Worm (Caenorhabditis elegans) whole organism, L4 larva: ENCODE measurements around the gene Y54F10AM.8.

Source experiments
- D1046.2 ChIP-seq: fragments of 200-800 bp; sonication (Bioruptor generic); IDR thresholded peaks from 2 replicates; pipeline ENCODE4 v1.3.6; 2022; ENCODE audit warnings: missing genetic modification characterization, missing compliant biosample characterization
- F10B5.3 ChIP-seq: sonication (generic microtip); optimal IDR thresholded peaks from 2 replicates; lab custom pipeline; 2016; ENCODE audit warnings: mild to moderate bottlenecking, missing genetic modification characterization, missing compliant biosample characterization
- F37D6.2 ChIP-seq: sonication (generic microtip); optimal IDR thresholded peaks from 2 replicates; lab custom pipeline; 2016; ENCODE audit warnings: mild to moderate bottlenecking, missing genetic modification characterization, missing compliant biosample characterization
- F44E2.7 ChIP-seq: fragments of 200-800 bp; sonication (Bioruptor generic); IDR thresholded peaks from 2 replicates; pipeline ENCODE4 v2.1.2; 2022; ENCODE audit warnings: missing genetic modification characterization, missing compliant biosample characterization
- F49E8.2 ChIP-seq: sonication (generic microtip); optimal IDR thresholded peaks from 2 replicates; lab custom pipeline; 2016; ENCODE audit warnings: missing compliant biosample characterization, mild to moderate bottlenecking, missing genetic modification characterization, borderline replicate concordance
- T26A8.4 ChIP-seq: fragments of 200-800 bp; sonication (Bioruptor generic); IDR thresholded peaks from 2 replicates; pipeline ENCODE4 v1.3.6; 2022; ENCODE audit warnings: missing genetic modification characterization, missing compliant biosample characterization
- Y48G9A.11 ChIP-seq: fragments of 200-800 bp; sonication (Bioruptor generic); IDR thresholded peaks from 2 replicates; pipeline ENCODE4 v1.3.6; 2022; ENCODE audit warnings: missing genetic modification reagents, missing genetic modification characterization, missing compliant biosample characterization
- aha-1 ChIP-seq: fragments of 150-350 bp; peaks from one replicate; lab custom pipeline; 2014; ENCODE audit warnings: missing biosample characterization, missing genetic modification characterization
- ama-1 ChIP-seq: fragments of 150-350 bp; optimal IDR thresholded peaks from 2 replicates; lab custom pipeline; 2014; ENCODE audit warnings: inconsistent platforms, mixed read lengths
- ceh-32 ChIP-seq: sonication (generic microtip); optimal IDR thresholded peaks from 2 replicates; lab custom pipeline; 2016; ENCODE audit warnings: mild to moderate bottlenecking, missing genetic modification characterization, missing compliant biosample characterization; ENCODE audit not compliant: poor library complexity
- ces-1 ChIP-seq: fragments of 150-350 bp; sonication (generic microtip); optimal IDR thresholded peaks from 4 replicates; lab custom pipeline; 2014; ENCODE audit warnings: missing biosample characterization, missing genetic modification reagents, missing genetic modification characterization
- daf-16 ChIP-seq, 3 experiments: sonication (generic microtip); optimal IDR thresholded peaks; 2 replicates each; lab custom pipeline; 2016 to 2017; ENCODE audit warnings: missing genetic modification characterization in 3 of 3, missing genetic modification reagents in 3 of 3, mild to moderate bottlenecking in 2 of 3, missing compliant biosample characterization in 2 of 3, missing biosample characterization in 1 of 3, moderate library complexity in 1 of 3
- daf-19 ChIP-seq: fragments of 200-800 bp; sonication (Bioruptor generic); conservative IDR thresholded peaks from 2 replicates; pipeline ENCODE4 v1.3.6; 2022; ENCODE audit warnings: missing genetic modification characterization, missing compliant biosample characterization
- dpl-1 ChIP-seq: fragments of 150-350 bp; optimal IDR thresholded peaks from 2 replicates; lab custom pipeline; 2014; ENCODE audit warnings: missing biosample characterization, missing genetic modification reagents, missing genetic modification characterization
- egl-43 ChIP-seq: fragments of 200-800 bp; sonication (Bioruptor generic); IDR thresholded peaks from 2 replicates; pipeline ENCODE4 v1.3.6; 2022; ENCODE audit warnings: missing genetic modification reagents, missing genetic modification characterization, missing compliant biosample characterization
- fkh-10 ChIP-seq: fragments of 150-350 bp; optimal IDR thresholded peaks from 2 replicates; lab custom pipeline; 2014; ENCODE audit warnings: missing biosample characterization, missing genetic modification reagents, missing genetic modification characterization
- lin-1 ChIP-seq: fragments of 200-800 bp; sonication (Bioruptor generic); IDR thresholded peaks from 2 replicates; pipeline ENCODE4 v1.3.6; 2022; ENCODE audit warnings: missing genetic modification reagents, missing genetic modification characterization, missing compliant biosample characterization
- lin-15B ChIP-seq: fragments of 150-350 bp; sonication (generic microtip); optimal IDR thresholded peaks from 3 replicates; lab custom pipeline; 2014; ENCODE audit warnings: missing biosample characterization, missing genetic modification characterization
- lin-39 ChIP-seq: fragments of 150-350 bp; optimal IDR thresholded peaks from 2 replicates; lab custom pipeline; 2014; ENCODE audit warnings: missing biosample characterization, missing genetic modification reagents, missing genetic modification characterization
- lir-3 ChIP-seq: sonication (generic microtip); optimal IDR thresholded peaks from 2 replicates; lab custom pipeline; 2016; ENCODE audit warnings: mild to moderate bottlenecking, missing genetic modification characterization, missing compliant biosample characterization
- lsy-2 ChIP-seq, 2 experiments: fragments of 150-350 bp in 1 of 2; sonication (generic microtip) in 1 of 2; optimal IDR thresholded peaks; 2 replicates each; lab custom pipeline; 2014 to 2017; ENCODE audit warnings: missing biosample characterization in 2 of 2, missing genetic modification characterization in 2 of 2
- madf-9 ChIP-seq: fragments of 200-800 bp; sonication (Bioruptor generic); conservative IDR thresholded peaks from 2 replicates; pipeline ENCODE4 v1.3.6; 2022; ENCODE audit warnings: missing genetic modification reagents, missing genetic modification characterization, missing compliant biosample characterization
- mes-2 ChIP-seq: sonication (generic microtip); optimal IDR thresholded peaks from 2 replicates; lab custom pipeline; 2016; ENCODE audit warnings: missing genotype, mild to moderate bottlenecking, missing genetic modification characterization, missing compliant biosample characterization; ENCODE audit not compliant: poor library complexity, severe bottlenecking
- nhr-102 ChIP-seq: sonication (generic microtip); optimal IDR thresholded peaks from 2 replicates; lab custom pipeline; 2016; ENCODE audit warnings: mild to moderate bottlenecking, missing genetic modification characterization, moderate library complexity, missing compliant biosample characterization
- nhr-237 ChIP-seq: sonication (generic microtip); optimal IDR thresholded peaks from 2 replicates; lab custom pipeline; 2017; ENCODE audit warnings: missing biosample characterization, missing genetic modification characterization
- nhr-28 ChIP-seq: fragments of 150-350 bp; optimal IDR thresholded peaks from 2 replicates; lab custom pipeline; 2014; ENCODE audit warnings: missing biosample characterization, missing genetic modification characterization
- nhr-41 ChIP-seq: fragments of 200-800 bp; sonication (Bioruptor generic); IDR thresholded peaks from 2 replicates; pipeline ENCODE4 v1.3.6; 2022; ENCODE audit warnings: missing genetic modification reagents, missing genetic modification characterization, missing compliant biosample characterization
- nhr-76 ChIP-seq: fragments of 150-350 bp; optimal IDR thresholded peaks from 2 replicates; lab custom pipeline; 2014; ENCODE audit warnings: missing biosample characterization, missing genetic modification characterization
- php-3 ChIP-seq: fragments of 200-800 bp; sonication (Bioruptor generic); IDR thresholded peaks from 2 replicates; pipeline ENCODE4 v1.3.6; 2022; ENCODE audit warnings: missing genetic modification reagents, missing genetic modification characterization, missing compliant biosample characterization
- rbr-2 ChIP-seq: sonication (generic microtip); optimal IDR thresholded peaks from 2 replicates; lab custom pipeline; 2016; ENCODE audit warnings: missing genotype, missing genetic modification characterization, missing compliant biosample characterization
- skn-1 ChIP-seq: fragments of 150-350 bp; optimal IDR thresholded peaks from 2 replicates; lab custom pipeline; 2014; ENCODE audit warnings: missing biosample characterization, missing genetic modification characterization
- snpc-1.2 ChIP-seq: fragments of 200-800 bp; sonication (Bioruptor generic); IDR thresholded peaks from 2 replicates; pipeline ENCODE4 v1.3.6; 2022; ENCODE audit warnings: missing genetic modification reagents, missing genetic modification characterization, missing compliant biosample characterization
- spr-1 ChIP-seq: sonication (generic microtip); optimal IDR thresholded peaks from 2 replicates; lab custom pipeline; 2016; ENCODE audit warnings: mild to moderate bottlenecking, missing genetic modification characterization, missing compliant biosample characterization
- unc-39 ChIP-seq: sonication (generic microtip); optimal IDR thresholded peaks from 2 replicates; lab custom pipeline; 2017; ENCODE audit warnings: missing biosample characterization, missing genetic modification characterization
- unc-62 ChIP-seq, 3 experiments: fragments of 150-350 bp in 1 of 3; sonication (generic microtip); optimal IDR thresholded peaks in 2 of 3; peaks in 1 of 3; 1 replicate in 1 of 3; 2 replicates in 2 of 3; lab custom pipeline; 2014 to 2017; ENCODE audit warnings: missing biosample characterization in 3 of 3, missing genetic modification characterization in 3 of 3, missing genetic modification reagents in 3 of 3, missing genotype in 1 of 3
- ztf-11 ChIP-seq: fragments of 150-350 bp; optimal IDR thresholded peaks from 2 replicates; lab custom pipeline; 2014; ENCODE audit warnings: missing biosample characterization, missing genetic modification characterization

Gene Y54F10AM.8

DNA sequence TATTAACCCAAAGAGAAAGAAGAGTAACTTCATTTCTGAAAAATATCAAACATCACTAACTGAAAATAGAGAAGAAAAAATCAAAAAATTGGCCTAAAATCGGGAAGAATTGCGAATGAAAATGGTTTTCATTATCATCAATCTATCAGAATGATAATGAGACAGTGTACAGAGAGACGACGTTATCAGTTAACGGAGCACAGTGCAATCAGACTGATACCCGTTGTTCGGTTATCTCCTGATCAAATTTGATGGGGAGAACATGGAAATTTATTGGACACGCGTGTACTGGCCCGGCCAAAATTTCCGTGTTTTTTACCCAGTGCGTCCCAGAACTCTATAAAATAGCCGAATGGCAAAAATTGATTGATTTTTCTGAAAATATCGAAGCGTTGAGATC lies at the start of gene Y54F10AM.8 (continued):
- no peak for TF ChIP-seq F44E2.7 (GFP tag; lab: Robert Waterston, UW)
- TF ChIP-seq nhr-41 (GFP tag; lab: Robert Waterston, UW): no peak
- no peak for TF ChIP-seq snpc-1.2 (GFP tag; lab: Robert Waterston, UW)
- TF ChIP-seq lin-15B (tag; lab: Kevin White, UChicago): no peak
- TF ChIP-seq daf-16 (GFP tag; optimal IDR thresholded peaks at IDR 0.05; lab: Kevin White, UChicago): no peak
- TF ChIP-seq daf-16 (tag; optimal IDR thresholded peaks at IDR 0.05; lab: Kevin White, UChicago): peak; percentile 54
- TF ChIP-seq ceh-32: no peak
- TF ChIP-seq lir-3 (tag; lab: Kevin White, UChicago): no peak
- TF ChIP-seq nhr-28: peak; percentile 89
- TF ChIP-seq lin-1 (GFP tag; lab: Robert Waterston, UW): no peak
- no peak for TF ChIP-seq F49E8.2 (tag; lab: Kevin White, UChicago)

DNA sequence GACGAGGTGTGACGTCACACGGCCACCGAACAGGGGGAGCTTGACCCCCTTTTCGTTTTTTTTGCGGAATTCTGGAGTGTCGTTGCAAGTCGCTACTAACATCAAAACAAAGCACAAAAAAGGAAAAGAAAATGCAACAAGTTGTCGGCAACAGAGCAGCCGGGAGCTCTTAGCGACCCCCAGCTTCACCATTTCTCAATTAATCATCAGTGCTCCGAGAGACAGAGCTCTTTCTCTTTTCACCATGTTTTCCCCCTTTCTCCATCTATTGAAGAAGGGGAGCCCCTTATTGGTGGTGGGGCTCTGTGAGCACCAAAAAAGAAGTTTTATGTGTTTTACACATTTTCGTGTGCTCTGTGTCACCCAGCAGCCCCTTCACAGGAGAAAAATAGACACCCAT lies 45.8 kb upstream of the Y54F10AM.8 start:
- TF ChIP-seq F37D6.2 (tag; lab: Kevin White, UChicago) (no peak), T26A8.4 (GFP tag; lab: Robert Waterston, UW) (no peak), ztf-11 (tag; lab: Kevin White, UChicago) (no peak), fkh-10 (GFP tag; lab: Kevin White, UChicago) (no peak), aha-1 (tag; lab: Kevin White, UChicago) (no peak), F10B5.3 (tag; lab: Kevin White, UChicago) (no peak), nhr-28 (no peak), lsy-2 (tag; optimal IDR thresholded peaks at IDR 0.05; lab: Kevin White, UChicago) (no peak), mes-2 (tag; lab: Kevin White, UChicago) (no peak), lin-39 (tag; lab: Kevin White, UChicago) (no peak), nhr-76 (no peak), F44E2.7 (GFP tag; lab: Robert Waterston, UW) (no peak)

DNA sequence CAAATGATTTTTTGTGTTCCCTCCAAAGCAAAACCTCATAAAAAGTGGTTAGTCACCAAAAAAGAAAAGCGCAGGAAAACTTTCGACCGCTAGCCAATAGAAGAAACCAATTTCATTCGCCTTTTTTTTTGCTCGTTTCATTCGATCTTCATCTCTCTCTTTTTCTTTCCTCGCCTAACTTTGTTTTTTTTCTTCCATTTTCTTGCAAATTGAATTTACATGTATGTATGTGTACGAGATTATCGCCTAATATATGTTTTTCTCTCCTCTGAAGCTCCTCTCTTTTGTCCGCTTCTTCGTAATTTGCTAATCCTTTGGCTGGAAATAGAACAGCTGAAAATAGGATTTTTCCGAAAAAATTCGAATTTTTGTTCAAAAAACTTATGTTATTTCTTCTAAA lies 44.6 kb upstream of the Y54F10AM.8 start:
- no peak for TF ChIP-seq lin-1 (GFP tag; lab: Robert Waterston, UW)
- TF ChIP-seq nhr-41 (GFP tag; lab: Robert Waterston, UW): no peak
- TF ChIP-seq nhr-237 (tag; lab: Kevin White, UChicago): no peak
- no peak for TF ChIP-seq Y48G9A.11
- TF ChIP-seq php-3 (GFP tag; lab: Robert Waterston, UW): no peak
- no peak for TF ChIP-seq ama-1 (lab: Kevin White, UChicago)
- TF ChIP-seq lsy-2 (tag; optimal IDR thresholded peaks at IDR 0.05; lab: Kevin White, UChicago): peak in 1 of 2 experiments; percentile 18
- TF ChIP-seq daf-19 (GFP tag; lab: Robert Waterston, UW): no peak
- TF ChIP-seq unc-39 (tag; lab: Kevin White, UChicago): no peak
- TF ChIP-seq spr-1: no peak
- TF ChIP-seq ces-1 (GFP tag; lab: Kevin White, UChicago): peak; percentile 81
- no peak for TF ChIP-seq skn-1 (tag; lab: Kevin White, UChicago)
- no peak for TF ChIP-seq nhr-102
- TF ChIP-seq T26A8.4 (GFP tag; lab: Robert Waterston, UW): no peak
- TF ChIP-seq rbr-2 (tag; lab: Kevin White, UChicago): peak; percentile 1

DNA sequence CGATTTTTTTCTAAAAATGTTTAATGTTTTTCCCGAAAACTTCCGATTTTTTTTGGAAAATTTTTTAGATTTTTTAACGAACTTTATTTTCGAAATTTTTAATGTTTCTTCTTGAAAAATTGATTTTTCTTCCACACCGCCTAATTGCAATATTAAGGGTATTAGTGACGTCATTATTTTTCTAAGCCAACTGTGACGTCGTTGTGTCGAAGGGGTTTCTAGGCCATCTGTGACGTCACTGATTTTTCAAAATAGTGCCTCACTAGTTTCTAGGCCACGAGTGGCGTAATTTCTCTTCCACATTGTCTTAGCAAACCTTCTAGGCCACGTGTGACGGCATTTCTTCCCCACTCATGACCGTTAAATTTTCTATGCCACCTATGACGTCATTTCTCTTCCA lies 44.2 kb upstream of the Y54F10AM.8 start:
- peak in 1 of 2 experiments; percentile 76 for TF ChIP-seq unc-62 (GFP tag; optimal IDR thresholded peaks at IDR 0.05 in 1 of 2; lab: Kevin White, UChicago)
- TF ChIP-seq unc-62 (tag; optimal IDR thresholded peaks at IDR 0.05; lab: Kevin White, UChicago): no peak
- TF ChIP-seq dpl-1 (GFP tag; lab: Kevin White, UChicago): no peak

DNA sequence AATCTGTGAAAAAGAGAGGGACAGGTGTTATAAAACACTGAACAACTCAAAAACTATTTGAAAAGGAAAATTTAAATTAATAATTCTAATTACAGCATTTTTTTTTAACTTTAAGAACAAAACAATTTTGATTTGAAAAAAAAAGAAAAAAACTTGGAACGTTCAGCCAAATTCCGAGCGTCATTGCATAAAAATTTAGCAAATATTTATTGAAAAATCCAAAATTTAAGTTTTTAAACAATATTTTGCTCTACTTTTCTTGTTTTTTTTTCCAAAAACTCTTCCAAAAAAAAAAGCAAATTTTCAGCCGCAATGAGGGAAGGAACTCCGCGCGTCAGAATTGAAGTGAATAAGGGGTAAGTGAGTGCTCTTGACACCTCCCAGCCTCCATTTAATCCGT lies 41.8 kb upstream of the Y54F10AM.8 start, which contains the start of gene feh-1:
Gene feh-1, plus strand, starts transcription at position 301 of the 400 bp plus-strand sequence.
- TF ChIP-seq madf-9 (GFP tag; lab: Robert Waterston, UW): no peak
- no peak for TF ChIP-seq F37D6.2 (tag; lab: Kevin White, UChicago)
- no peak for TF ChIP-seq lin-39 (tag; lab: Kevin White, UChicago)
- TF ChIP-seq D1046.2 (GFP tag; lab: Robert Waterston, UW): no peak
- TF ChIP-seq egl-43 (GFP tag; lab: Robert Waterston, UW): no peak
